In the genomic region with DNA sequence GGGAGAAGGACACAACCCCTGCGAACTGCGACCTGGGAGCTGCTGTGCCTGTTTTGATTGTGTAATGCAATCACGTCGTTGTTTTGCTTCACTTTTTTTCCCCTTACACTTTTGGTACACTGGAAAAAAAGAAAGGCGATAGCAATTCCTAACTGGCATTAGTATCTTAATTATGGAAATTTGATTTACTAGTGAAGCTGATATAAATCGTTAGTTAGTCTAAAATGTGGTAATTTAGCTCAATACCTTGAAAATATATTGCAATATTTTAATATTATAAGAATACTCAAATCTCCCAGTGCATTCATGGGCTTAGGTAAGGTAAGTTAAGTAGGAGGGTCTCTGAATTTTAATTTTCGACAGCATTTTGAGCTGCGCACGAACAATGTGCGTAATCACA, we compare ENCODE assay signal across 1 fruit fly cellular context.
A peak's percentile ranks its signal among the peaks of the same experiment; 100 is the strongest.
TF ChIP-seq lines count a peak whose summit lies in the region.

No protein-coding gene starts in this region.

TF ChIP-seq in whole organism, embryonic, 481 proteins besides CTCF, POLR2A, EP300 and RAD21 (continued from another document):
- TF ChIP-seq nerfin-2 (GFP tag; IDR thresholded peaks at IDR 0.05; lab: Robert Waterston, UW; ENCODE audit: partially characterized antibody): no peak
- TF ChIP-seq HHEX (GFP tag; optimal IDR thresholded peaks at IDR 0.05; lab: Kevin White, UChicago): no peak
- no peak for TF ChIP-seq prd (optimal IDR thresholded peaks at IDR 0.05; lab: Kevin White, UChicago)
- peak; percentile 45; the same call in 1 of the 3 replicates for TF ChIP-seq prd (GFP tag; IDR thresholded peaks at IDR 0.05; lab: Robert Waterston, UW)
- TF ChIP-seq CG16863 (GFP tag; optimal IDR thresholded peaks at IDR 0.05; lab: Kevin White, UChicago): no peak
- peak; percentile 20 for TF ChIP-seq Oli (tag; optimal IDR thresholded peaks at IDR 0.05; lab: Kevin White, UChicago)
- no peak for TF ChIP-seq CG9609 (GFP tag; optimal IDR thresholded peaks at IDR 0.05; lab: Kevin White, UChicago)
- TF ChIP-seq nmo (GFP tag; optimal IDR thresholded peaks at IDR 0.05; lab: Kevin White, UChicago): peak; percentile 44
- TF ChIP-seq D (optimal IDR thresholded peaks at IDR 0.05; lab: Kevin White, UChicago): no peak
- TF ChIP-seq D (GFP tag; optimal IDR thresholded peaks at IDR 0.05; lab: Kevin White, UChicago): peak; percentile 47
- TF ChIP-seq Blimp-1 (GFP tag; optimal IDR thresholded peaks at IDR 0.05; lab: Kevin White, UChicago): peak; percentile 48
- peak; percentile 28 for TF ChIP-seq CoRest (tag; optimal IDR thresholded peaks at IDR 0.05; lab: Kevin White, UChicago)
- no peak for TF ChIP-seq gro (GFP tag; optimal IDR thresholded peaks at IDR 0.05; lab: Kevin White, UChicago)
- no peak for TF ChIP-seq CG4707 (GFP tag; optimal IDR thresholded peaks at IDR 0.05; lab: Kevin White, UChicago)
- peak; percentile 35 for TF ChIP-seq CG14710 (tag; optimal IDR thresholded peaks at IDR 0.05; lab: Kevin White, UChicago)
- TF ChIP-seq CG8924 (tag; optimal IDR thresholded peaks at IDR 0.05; lab: Kevin White, UChicago): peak; percentile 41
- TF ChIP-seq CG18599 (GFP tag; optimal IDR thresholded peaks at IDR 0.05; lab: Kevin White, UChicago): no peak
- TF ChIP-seq CG10654 (GFP tag; optimal IDR thresholded peaks at IDR 0.05; lab: Kevin White, UChicago): no peak
- TF ChIP-seq Scr (GFP tag; IDR thresholded peaks at IDR 0.05; lab: Robert Waterston, UW; ENCODE audit: partially characterized antibody): no peak
- peak in 1 of 2 experiments; percentile 32 for TF ChIP-seq Hr51 (GFP tag; optimal IDR thresholded peaks at IDR 0.05; lab: Kevin White, UChicago)
- TF ChIP-seq CG31441 (GFP tag; IDR thresholded peaks at IDR 0.05; lab: Robert Waterston, UW): peak; percentile 46; the same call in 1 of the 2 replicates
- TF ChIP-seq ftz-f1 (GFP tag; optimal IDR thresholded peaks at IDR 0.05; lab: Kevin White, UChicago): no peak
- TF ChIP-seq Xbp1 (GFP tag; optimal IDR thresholded peaks at IDR 0.05; lab: Kevin White, UChicago): peak; percentile 5
- peak; percentile 46; the same call in 1 of the 2 replicates for TF ChIP-seq Xrp1 (GFP tag; IDR thresholded peaks at IDR 0.05; lab: Robert Waterston, UW)
- peak; percentile 59; the same call in 2 of the 3 replicates for TF ChIP-seq ci (GFP tag; IDR thresholded peaks at IDR 0.05; lab: Robert Waterston, UW)
- TF ChIP-seq bsh (GFP tag; optimal IDR thresholded peaks at IDR 0.05; lab: Kevin White, UChicago): peak in 1 of 2 experiments; percentile 63
- no peak for TF ChIP-seq H2.0 (GFP tag; IDR thresholded peaks at IDR 0.05; lab: Robert Waterston, UW)
- peak; percentile 47 for TF ChIP-seq CG10267 (tag; optimal IDR thresholded peaks at IDR 0.05; lab: Kevin White, UChicago)
- no peak for TF ChIP-seq pfk (GFP tag; optimal IDR thresholded peaks at IDR 0.05; lab: Kevin White, UChicago)
- no peak for TF ChIP-seq Six4 (GFP tag; optimal IDR thresholded peaks at IDR 0.05; lab: Kevin White, UChicago)
- TF ChIP-seq CG15479 (GFP tag; optimal IDR thresholded peaks at IDR 0.05; lab: Kevin White, UChicago): no peak
- peak; percentile 41 for TF ChIP-seq CG9727 (GFP tag; optimal IDR thresholded peaks at IDR 0.05; lab: Kevin White, UChicago)
- peak; percentile 23 for TF ChIP-seq Ptx1 (GFP tag; IDR thresholded peaks at IDR 0.05; lab: Robert Waterston, UW)
- no peak for TF ChIP-seq CG17568 (GFP tag; optimal IDR thresholded peaks at IDR 0.05; lab: Kevin White, UChicago)
- TF ChIP-seq esg (GFP tag; conservative IDR thresholded peaks at IDR 0.05; lab: Robert Waterston, UW): 0 out of 2 replicates have a peak, but pooled peaks have one; percentile 11
- TF ChIP-seq Sox102F (GFP tag; optimal IDR thresholded peaks at IDR 0.05; lab: Kevin White, UChicago): peak; percentile 21
- TF ChIP-seq CG7839 (tag; optimal IDR thresholded peaks at IDR 0.05; lab: Kevin White, UChicago): peak; percentile 48
- no peak for TF ChIP-seq PHDP (tag; optimal IDR thresholded peaks at IDR 0.05; lab: Kevin White, UChicago)
- TF ChIP-seq CG6689 (GFP tag; IDR thresholded peaks at IDR 0.05; lab: Robert Waterston, UW): peak; percentile 25; the same call in 1 of the 2 replicates
- peak; percentile 15 for TF ChIP-seq CG2875 (GFP tag; optimal IDR thresholded peaks at IDR 0.05; lab: Kevin White, UChicago)
- TF ChIP-seq CG10209 (GFP tag; optimal IDR thresholded peaks at IDR 0.05; lab: Kevin White, UChicago): no peak
- no peak for TF ChIP-seq NC2β (GFP tag; optimal IDR thresholded peaks at IDR 0.05; lab: Kevin White, UChicago)
- no peak for TF ChIP-seq CG18764 (GFP tag; optimal IDR thresholded peaks at IDR 0.05; lab: Kevin White, UChicago)
- no peak for TF ChIP-seq CG11398 (GFP tag; optimal IDR thresholded peaks at IDR 0.05; lab: Kevin White, UChicago)
- no peak for TF ChIP-seq CG6791 (GFP tag; IDR thresholded peaks at IDR 0.05; lab: Robert Waterston, UW; ENCODE audit: partially characterized antibody)
- peak; percentile 31 for TF ChIP-seq fd96Cb (tag; optimal IDR thresholded peaks at IDR 0.05; lab: Kevin White, UChicago)
- TF ChIP-seq CG15696 (tag; optimal IDR thresholded peaks at IDR 0.05; lab: Kevin White, UChicago): peak; percentile 47
- TF ChIP-seq phol (tag; optimal IDR thresholded peaks at IDR 0.05; lab: Kevin White, UChicago): peak; percentile 46
- TF ChIP-seq CG1832 (GFP tag; optimal IDR thresholded peaks at IDR 0.05; lab: Kevin White, UChicago): no peak
- no peak for TF ChIP-seq CG7987 (GFP tag; optimal IDR thresholded peaks at IDR 0.05; lab: Kevin White, UChicago)
- TF ChIP-seq az2 (GFP tag; optimal IDR thresholded peaks at IDR 0.05; lab: Kevin White, UChicago): no peak
- TF ChIP-seq CG2678 (tag; optimal IDR thresholded peaks at IDR 0.05; lab: Kevin White, UChicago): peak; percentile 33
- TF ChIP-seq grau (tag; optimal IDR thresholded peaks at IDR 0.05; lab: Kevin White, UChicago): peak; percentile 42
- TF ChIP-seq gsb-n (tag; optimal IDR thresholded peaks at IDR 0.05; lab: Kevin White, UChicago): peak; percentile 14
- no peak for TF ChIP-seq sima (GFP tag; optimal IDR thresholded peaks at IDR 0.05; lab: Kevin White, UChicago)
- TF ChIP-seq sens (GFP tag; lab: Kevin White, UChicago): peak; percentile 77
- peak; percentile 6 for TF ChIP-seq CG13775 (GFP tag; optimal IDR thresholded peaks at IDR 0.05; lab: Kevin White, UChicago)
- peak in 1 of 3 experiments; percentile 47 for TF ChIP-seq lola (GFP tag; optimal IDR thresholded peaks at IDR 0.05; lab: Kevin White, UChicago)
